Fruit fly (Drosophila melanogaster): ENCODE results near the gene CIAPIN1.

Gene CIAPIN1

dm6 chr2L:15043718-15044117 lies 5.1 kb upstream of the CIAPIN1 start:
- no peak for TF ChIP-seq noc (tag; optimal IDR thresholded peaks at IDR 0.05)

DNA sequence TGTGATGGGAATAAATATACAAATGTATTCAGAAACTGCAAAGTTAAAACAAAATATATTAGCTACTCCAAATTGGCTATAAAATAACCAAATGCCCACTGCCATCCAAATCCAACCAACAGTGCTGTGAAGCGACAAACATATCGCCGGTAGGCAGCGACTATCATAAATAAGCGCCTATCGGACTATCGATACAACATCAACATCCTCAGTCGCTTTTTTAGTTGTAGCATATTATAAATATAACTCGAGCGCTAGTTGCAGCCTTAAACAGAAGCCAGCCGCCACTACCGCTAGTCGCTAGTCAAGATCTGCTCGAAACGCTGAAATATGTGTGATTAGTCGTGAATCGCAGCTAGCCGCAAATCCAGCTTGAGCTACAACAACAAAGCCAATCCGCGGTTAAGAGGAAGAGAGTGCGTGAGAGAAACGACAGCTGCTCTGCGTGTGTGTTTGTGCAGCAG lies 680 bp upstream of the CIAPIN1 start:
- TF ChIP-seq noc (tag; optimal IDR thresholded peaks at IDR 0.05): no peak

DNA sequence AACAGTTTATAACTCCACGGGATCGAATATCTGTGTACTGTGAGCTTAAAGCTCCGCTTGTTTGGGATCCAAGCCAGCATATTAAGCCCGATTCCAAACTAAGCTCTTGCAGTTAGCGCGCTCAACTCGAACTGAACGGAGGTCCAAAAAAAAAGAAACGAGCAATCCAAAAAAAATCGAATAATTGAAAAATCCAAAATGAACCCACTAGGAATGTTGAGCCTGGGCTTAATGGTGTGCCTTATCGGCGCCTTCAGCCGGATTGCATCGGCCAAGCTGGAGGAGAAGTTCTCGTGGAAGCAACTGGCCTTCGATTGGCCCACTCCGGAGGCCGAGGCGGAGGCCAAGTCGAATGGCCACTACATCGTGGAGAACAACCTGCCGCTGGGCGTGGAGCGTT lies 3.3 kb downstream of the CIAPIN1 start, which contains the start of gene yellow-c:
Gene yellow-c, plus strand, starts transcription at position 29 of the 400 bp plus-strand sequence.
- TF ChIP-seq noc (tag; optimal IDR thresholded peaks at IDR 0.05): no peak

- no peak for TF ChIP-seq noc (tag; optimal IDR thresholded peaks at IDR 0.05)
Observed at dm6 chr2L:15031650-15032049, 7.0 kb downstream of the CIAPIN1 start, which contains the start of gene CG31832. Gene CG31832 (minus strand): TSS chr2L:15031750.

dm6 chr2L:15026582-15026981 lies 12.1 kb downstream of the CIAPIN1 start, which contains the start of gene CG33310:
Gene CG33310 (plus strand): TSS chr2L:15026882.
- no peak for TF ChIP-seq noc (tag; optimal IDR thresholded peaks at IDR 0.05)

DNA sequence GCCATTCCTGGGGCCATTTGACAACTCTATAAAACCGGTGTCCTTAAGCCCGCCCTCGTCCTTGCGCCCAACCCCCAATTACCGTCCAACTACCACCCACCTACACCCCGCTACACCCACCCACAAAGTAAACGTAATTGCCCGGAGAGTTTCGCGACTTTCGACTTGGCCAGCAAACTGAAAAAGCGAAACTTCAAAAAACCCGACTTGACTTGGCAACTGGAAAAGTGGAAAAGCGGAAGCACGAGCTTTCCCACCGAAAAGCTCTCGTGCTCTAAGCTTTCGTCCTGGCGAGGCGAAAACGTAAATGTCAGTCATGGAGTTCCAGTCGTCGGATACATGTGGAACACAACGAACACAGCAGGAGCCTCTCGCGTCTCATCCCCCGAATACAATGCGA lies 22.6 kb downstream of the CIAPIN1 start, which contains the start of gene GABA-B-R1:
Gene GABA-B-R1, plus strand, starts transcription at position 301 of the 400 bp plus-strand sequence.
- no peak for TF ChIP-seq noc (tag; optimal IDR thresholded peaks at IDR 0.05)

DNA sequence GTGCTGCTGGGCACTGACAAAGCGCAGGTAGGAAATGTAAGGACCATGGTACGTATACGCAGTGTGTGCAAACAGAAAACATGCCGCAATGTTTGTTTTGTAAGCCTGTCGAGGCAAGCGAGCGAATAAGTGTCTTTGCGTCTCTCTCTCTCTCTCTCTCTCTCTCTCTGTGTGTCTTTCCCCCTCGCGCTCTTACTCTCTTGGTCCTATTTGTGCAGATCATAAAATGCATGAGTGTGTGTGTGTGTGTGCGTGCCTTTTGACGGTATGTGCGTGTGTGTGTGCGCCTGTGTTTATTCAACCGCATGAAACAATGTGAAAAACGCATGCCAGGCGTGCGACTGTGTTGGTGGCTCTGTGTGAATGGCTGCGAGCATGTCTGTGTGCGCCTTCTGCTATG lies 25.1 kb downstream of the CIAPIN1 start:
- no peak for TF ChIP-seq noc (tag; optimal IDR thresholded peaks at IDR 0.05)

DNA sequence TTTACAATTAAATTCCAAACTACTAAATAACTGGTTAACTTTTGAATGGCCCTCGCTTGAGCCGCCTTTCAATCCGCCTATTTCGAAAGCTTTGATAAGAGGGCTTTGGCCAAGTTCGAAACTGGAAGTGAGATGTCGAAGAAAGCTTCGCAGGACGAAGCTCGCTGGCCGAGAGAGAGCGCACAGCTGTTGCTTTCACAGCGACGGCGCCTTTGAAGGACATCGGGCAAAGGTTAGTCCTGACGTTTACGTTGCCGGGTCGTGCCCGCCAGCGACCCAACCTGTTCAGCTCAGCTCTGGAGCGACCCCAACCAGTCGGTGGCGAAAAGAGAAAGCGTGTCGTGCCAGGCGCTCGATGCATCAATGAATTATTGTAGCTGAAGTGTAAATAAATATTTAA lies 26.9 kb downstream of the CIAPIN1 start:
- no peak for TF ChIP-seq noc (tag; optimal IDR thresholded peaks at IDR 0.05)

DNA sequence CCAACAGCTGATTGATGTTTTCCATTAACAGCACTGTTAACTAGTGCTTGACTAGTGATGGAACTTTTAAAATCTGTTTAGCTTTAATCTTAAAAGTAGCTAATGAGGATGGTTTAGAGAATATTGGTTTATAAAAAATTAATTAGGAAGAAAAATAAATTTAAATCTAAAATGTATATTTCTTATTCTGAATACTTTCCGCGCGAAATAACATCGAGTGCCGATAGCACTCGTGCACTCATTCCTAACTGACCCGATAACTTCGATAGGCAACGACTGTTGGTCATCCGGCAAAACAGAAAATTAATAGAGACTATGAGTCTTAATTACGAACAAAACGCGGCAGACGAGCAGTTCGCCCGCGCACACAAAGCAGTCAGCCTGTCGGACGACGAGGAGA lies 29.0 kb downstream of the CIAPIN1 start, which contains the start of the genes THG and Rnmt:
Gene THG, minus strand, starts transcription at position 22 of the 400 bp plus-strand sequence.
Gene Rnmt, plus strand, starts transcription at position 237 of the 400 bp plus-strand sequence.
- TF ChIP-seq noc (tag; optimal IDR thresholded peaks at IDR 0.05): peak; percentile 76

DNA sequence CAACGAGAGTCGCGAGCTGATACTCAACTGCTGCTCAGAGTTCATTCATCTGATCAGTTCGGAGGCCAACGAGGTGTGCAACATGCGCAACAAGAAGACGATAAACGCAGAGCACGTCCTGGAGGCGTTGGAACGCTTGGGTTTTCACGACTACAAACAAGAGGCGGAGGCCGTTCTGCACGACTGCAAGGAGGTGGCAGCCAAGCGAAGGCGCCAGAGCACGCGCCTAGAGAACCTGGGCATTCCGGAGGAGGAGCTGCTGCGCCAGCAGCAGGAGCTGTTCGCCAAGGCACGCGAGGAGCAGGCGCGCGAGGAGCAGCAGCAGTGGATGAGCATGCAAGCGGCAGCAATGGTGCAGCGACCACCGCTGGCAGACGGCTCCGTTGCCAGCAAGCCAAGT lies 30.6 kb downstream of the CIAPIN1 start:
- TF ChIP-seq noc (tag; optimal IDR thresholded peaks at IDR 0.05): no peak

- TF ChIP-seq noc (tag; optimal IDR thresholded peaks at IDR 0.05): no peak
Observed at dm6 chr2L:15007331-15007863, 31.3 kb downstream of the CIAPIN1 start, which contains the start of the genes Ankrd49 and NC2beta. Gene Ankrd49 (minus strand): TSS chr2L:15007431. Gene NC2beta (plus strand): TSS chr2L:15007813.

DNA sequence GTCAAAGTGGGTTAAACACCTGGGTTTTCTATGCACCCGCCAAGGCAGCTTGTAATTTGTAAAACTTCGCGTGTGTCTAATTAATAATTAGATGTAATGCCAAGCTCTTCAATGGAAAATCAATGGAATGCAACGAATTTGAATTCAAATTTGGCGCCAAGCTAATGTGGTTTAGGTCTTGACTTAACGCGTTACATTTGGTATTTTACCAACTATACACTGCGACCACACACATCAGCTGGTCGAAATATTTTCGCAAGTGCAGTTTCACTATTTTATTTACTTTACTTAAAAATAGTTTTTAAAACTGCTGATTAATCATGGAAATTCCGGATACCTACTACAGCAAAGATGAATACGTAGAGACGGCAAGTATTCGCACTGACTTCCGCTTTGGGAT lies 33.2 kb downstream of the CIAPIN1 start, which contains the start of gene DCTN5-p25:
Gene DCTN5-p25, plus strand, starts transcription at position 229 of the 400 bp plus-strand sequence.
- TF ChIP-seq noc (tag; optimal IDR thresholded peaks at IDR 0.05): no peak

DNA sequence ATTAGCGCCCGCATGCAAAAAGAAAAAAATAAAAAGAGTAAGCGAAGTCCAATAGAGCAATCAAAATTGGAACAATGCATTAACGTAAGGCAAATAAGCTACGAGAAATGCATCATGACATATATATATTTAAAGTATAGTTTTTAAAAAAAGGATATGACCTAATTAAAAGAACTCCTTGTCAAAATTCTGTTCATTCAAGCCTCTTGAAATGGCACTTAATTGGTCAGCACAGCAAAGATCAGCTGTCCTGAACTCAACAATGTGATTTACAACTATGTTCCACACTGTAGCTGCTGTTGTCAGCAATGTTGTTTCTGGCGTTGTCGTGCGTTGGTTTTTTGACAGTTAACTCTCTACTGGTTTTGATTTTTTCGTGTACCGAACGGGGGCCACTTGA lies 36.8 kb downstream of the CIAPIN1 start:
- TF ChIP-seq noc (tag; optimal IDR thresholded peaks at IDR 0.05): no peak

- no peak for TF ChIP-seq noc (tag; optimal IDR thresholded peaks at IDR 0.05)
Observed at dm6 chr2L:15000360-15000759, 38.3 kb downstream of the CIAPIN1 start.

dm6 chr2L:14997370-14997769 lies 41.3 kb downstream of the CIAPIN1 start, which contains the start of gene mol:
Gene mol (minus strand): TSS chr2L:14997559.
- TF ChIP-seq noc (tag; optimal IDR thresholded peaks at IDR 0.05): no peak

- peak; percentile 38 for TF ChIP-seq noc (tag; optimal IDR thresholded peaks at IDR 0.05)
Observed at dm6 chr2L:14995594-14996463, 42.8 kb downstream of the CIAPIN1 start.

Measured in whole organism, larva.